Fruit fly (Drosophila melanogaster): Measurements from ENCODE around the gene Tdrd3.

The Tdrd3 gene

dm6 chr3L:14757464-14758384 lies 28.9 kb upstream of the Tdrd3 start, which contains the start of gene CG42507 (continued):
- TF ChIP-seq klu (GFP tag; IDR thresholded peaks at IDR 0.05): no peak
- peak; percentile 23; the same call in 1 of the 2 replicates for TF ChIP-seq HLH3B (GFP tag; IDR thresholded peaks at IDR 0.05)
- TF ChIP-seq zfh1 (GFP tag; IDR thresholded peaks at IDR 0.05): peak; percentile 27; the same call in 1 of the 3 replicates
- no peak for TF ChIP-seq CG10565 (GFP tag; optimal IDR thresholded peaks at IDR 0.05)
- peak; percentile 39 for TF ChIP-seq CG1603 (tag; optimal IDR thresholded peaks at IDR 0.05)
- TF ChIP-seq usp (GFP tag; optimal IDR thresholded peaks at IDR 0.05): no peak
- no peak for TF ChIP-seq CkIIα-i1 (GFP tag; IDR thresholded peaks at IDR 0.05)
- TF ChIP-seq slbo (GFP tag; IDR thresholded peaks at IDR 0.05): no peak
- no peak for TF ChIP-seq dati (GFP tag; IDR thresholded peaks at IDR 0.05)
- no peak for TF ChIP-seq HLH4C (GFP tag; IDR thresholded peaks at IDR 0.05; ENCODE audit: partially characterized antibody)
- TF ChIP-seq CG18262 (tag; optimal IDR thresholded peaks at IDR 0.05): no peak
- TF ChIP-seq Ptx1 (GFP tag; IDR thresholded peaks at IDR 0.05): no peak
- no peak for TF ChIP-seq Oaz (GFP tag; IDR thresholded peaks at IDR 0.05)
- no peak for TF ChIP-seq Lhr (GFP tag; optimal IDR thresholded peaks at IDR 0.05)
- TF ChIP-seq Neu2 (GFP tag; optimal IDR thresholded peaks at IDR 0.05; ENCODE audit: borderline replicate concordance): peak; percentile 58
- TF ChIP-seq tin (GFP tag; optimal IDR thresholded peaks at IDR 0.05): no peak
- peak; percentile 86 for TF ChIP-seq z (GFP tag; IDR thresholded peaks at IDR 0.05)
- TF ChIP-seq inv (GFP tag; IDR thresholded peaks at IDR 0.05; ENCODE audit: partially characterized antibody): no peak
- no peak for TF ChIP-seq Antp (GFP tag; optimal IDR thresholded peaks at IDR 0.05)
- no peak for TF ChIP-seq emc (GFP tag; optimal IDR thresholded peaks at IDR 0.05)
- no peak for TF ChIP-seq fru (optimal IDR thresholded peaks at IDR 0.05)
- TF ChIP-seq btn (GFP tag; optimal IDR thresholded peaks at IDR 0.05): no peak
- TF ChIP-seq CG42726 (GFP tag; IDR thresholded peaks at IDR 0.05; ENCODE audit: partially characterized antibody): no peak
- TF ChIP-seq CG12155 (GFP tag; optimal IDR thresholded peaks at IDR 0.05): no peak
- no peak for TF ChIP-seq nerfin-2 (GFP tag; IDR thresholded peaks at IDR 0.05; ENCODE audit: partially characterized antibody)
- TF ChIP-seq CG7357 (GFP tag; IDR thresholded peaks at IDR 0.05): no peak
- peak; percentile 84 for TF ChIP-seq Med (GFP tag)
- no peak for TF ChIP-seq NC2α (GFP tag; optimal IDR thresholded peaks at IDR 0.05)
- no peak for TF ChIP-seq Hr39 (optimal IDR thresholded peaks at IDR 0.05)
- peak; percentile 13 for TF ChIP-seq Blimp-1 (GFP tag; optimal IDR thresholded peaks at IDR 0.05)
- no peak for TF ChIP-seq CG4820 (GFP tag; optimal IDR thresholded peaks at IDR 0.05)
- TF ChIP-seq ttk (GFP tag; IDR thresholded peaks at IDR 0.05): peak; percentile 35; the same call in 1 of the 2 replicates
- TF ChIP-seq Opbp (GFP tag; IDR thresholded peaks at IDR 0.05; ENCODE audit: partially characterized antibody): no peak
- TF ChIP-seq Asciz (GFP tag; optimal IDR thresholded peaks at IDR 0.05): peak; percentile 72
- TF ChIP-seq CG33557 (GFP tag; optimal IDR thresholded peaks at IDR 0.05): peak; percentile 63
- no peak for TF ChIP-seq Deaf1 (tag; optimal IDR thresholded peaks at IDR 0.05)
- peak; percentile 31 for TF ChIP-seq CG2116 (GFP tag; optimal IDR thresholded peaks at IDR 0.05)
- no peak for TF ChIP-seq C15 (GFP tag; IDR thresholded peaks at IDR 0.05)
- no peak for TF ChIP-seq CG2889 (GFP tag; IDR thresholded peaks at IDR 0.05)
- TF ChIP-seq hth (optimal IDR thresholded peaks at IDR 0.05): no peak
- TF ChIP-seq CG15696 (tag; optimal IDR thresholded peaks at IDR 0.05): peak; percentile 65
- TF ChIP-seq gem (tag; optimal IDR thresholded peaks at IDR 0.05): peak; percentile 40
- no peak for TF ChIP-seq CG30403 (GFP tag; optimal IDR thresholded peaks at IDR 0.05)
- TF ChIP-seq Ssrp (tag; optimal IDR thresholded peaks at IDR 0.05): no peak
- TF ChIP-seq tll (GFP tag; optimal IDR thresholded peaks at IDR 0.05): peak in 1 of 2 experiments; percentile 82
- no peak for TF ChIP-seq hb (GFP tag; IDR thresholded peaks at IDR 0.05; ENCODE audit: partially characterized antibody)
- TF ChIP-seq sim (GFP tag; IDR thresholded peaks at IDR 0.05): no peak
- peak; percentile 33 for TF ChIP-seq CG7271 (tag; optimal IDR thresholded peaks at IDR 0.05)
- TF ChIP-seq peb (GFP tag; IDR thresholded peaks at IDR 0.05): no peak
